Worm (Caenorhabditis elegans) whole organism, late embryonic: Measurements from ENCODE around the gene lido-12.

Source experiments
- C08G9.2 ChIP-seq: sonication (generic microtip); optimal IDR thresholded peaks from 2 replicates; lab custom pipeline; 2016; ENCODE audit warnings: mild to moderate bottlenecking, missing genetic modification characterization, moderate library complexity, missing compliant biosample characterization
- F13H6.1 ChIP-seq: sonication (generic microtip); optimal IDR thresholded peaks from 2 replicates; lab custom pipeline; 2016; ENCODE audit warnings: missing genetic modification characterization, missing compliant biosample characterization
- K09A11.1 ChIP-seq: sonication (generic microtip); optimal IDR thresholded peaks from 2 replicates; lab custom pipeline; 2017; ENCODE audit warnings: antibody characterized with exemption, mild to moderate bottlenecking, missing genetic modification characterization, missing compliant biosample characterization; ENCODE audit not compliant: insufficient read depth
- ceh-14 ChIP-seq: sonication (generic microtip); optimal IDR thresholded peaks from 2 replicates; lab custom pipeline; 2016; ENCODE audit warnings: missing genotype, missing genetic modification characterization, missing compliant biosample characterization
- ceh-18 ChIP-seq: sonication (generic microtip); optimal IDR thresholded peaks from 2 replicates; lab custom pipeline; 2016; ENCODE audit warnings: missing genetic modification characterization, missing compliant biosample characterization
- ceh-19 ChIP-seq: fragments of 200-800 bp; sonication (Bioruptor generic); optimal IDR thresholded peaks from 2 replicates; lab custom pipeline; 2018; ENCODE audit warnings: mild to moderate bottlenecking, missing genetic modification characterization, missing compliant biosample characterization
- ceh-2 ChIP-seq: sonication (generic microtip); optimal IDR thresholded peaks from 2 replicates; lab custom pipeline; 2016; ENCODE audit warnings: missing genotype, missing genetic modification characterization, missing compliant biosample characterization
- ceh-30 ChIP-seq: fragments of 150-350 bp; optimal IDR thresholded peaks from 2 replicates; lab custom pipeline; 2014; ENCODE audit warnings: missing biosample characterization, missing genetic modification characterization
- ceh-34 ChIP-seq: sonication (generic microtip); optimal IDR thresholded peaks from 2 replicates; lab custom pipeline; 2016; ENCODE audit warnings: mild to moderate bottlenecking, missing genetic modification characterization, missing compliant biosample characterization
- ceh-48 ChIP-seq: sonication (generic microtip); optimal IDR thresholded peaks from 2 replicates; lab custom pipeline; 2016; ENCODE audit warnings: missing genetic modification characterization, inconsistent platforms, missing compliant biosample characterization
- ceh-9 ChIP-seq: sonication (generic microtip); optimal IDR thresholded peaks from 2 replicates; lab custom pipeline; 2016; ENCODE audit warnings: mild to moderate bottlenecking, missing genetic modification characterization, inconsistent platforms, missing compliant biosample characterization
- dve-1 ChIP-seq: sonication (generic microtip); optimal IDR thresholded peaks from 2 replicates; lab custom pipeline; 2017; ENCODE audit warnings: antibody characterized with exemption, mild to moderate bottlenecking, missing genetic modification characterization, missing compliant biosample characterization
- elt-2 ChIP-seq: sonication (generic microtip); optimal IDR thresholded peaks from 2 replicates; lab custom pipeline; 2016; ENCODE audit warnings: missing genetic modification reagents, missing genetic modification characterization, missing compliant biosample characterization
- elt-4 ChIP-seq: sonication (generic microtip); optimal IDR thresholded peaks from 2 replicates; lab custom pipeline; 2016; ENCODE audit warnings: missing genetic modification characterization, missing compliant biosample characterization
- eyg-1 ChIP-seq: sonication (generic microtip); optimal IDR thresholded peaks from 2 replicates; lab custom pipeline; 2016; ENCODE audit warnings: missing genotype, missing genetic modification characterization, missing compliant biosample characterization
- fax-1 ChIP-seq: sonication (generic microtip); optimal IDR thresholded peaks from 2 replicates; lab custom pipeline; 2016; ENCODE audit warnings: missing genotype, missing genetic modification characterization, missing compliant biosample characterization
- hlh-13 ChIP-seq: fragments of 200-800 bp; sonication (Bioruptor generic); optimal IDR thresholded peaks from 2 replicates; lab custom pipeline; 2018; ENCODE audit warnings: mild to moderate bottlenecking, missing genetic modification characterization, missing compliant biosample characterization
- hlh-15 ChIP-seq: sonication (generic microtip); optimal IDR thresholded peaks from 2 replicates; lab custom pipeline; 2016; ENCODE audit warnings: missing genetic modification characterization, missing compliant biosample characterization
- hlh-6 ChIP-seq: sonication (generic microtip); optimal IDR thresholded peaks from 2 replicates; lab custom pipeline; 2016; ENCODE audit warnings: missing genotype, missing genetic modification characterization, missing compliant biosample characterization
- lin-11 ChIP-seq: fragments of 200-800 bp; sonication (Bioruptor generic); optimal IDR thresholded peaks from 2 replicates; lab custom pipeline; 2018; ENCODE audit warnings: mild to moderate bottlenecking, missing genetic modification characterization, missing compliant biosample characterization
- madf-2 ChIP-seq: sonication (generic microtip); optimal IDR thresholded peaks from 2 replicates; lab custom pipeline; 2017; ENCODE audit warnings: missing genetic modification characterization, missing compliant biosample characterization
- nhr-232 ChIP-seq: sonication (generic microtip); optimal IDR thresholded peaks from 2 replicates; lab custom pipeline; 2016; ENCODE audit warnings: missing genetic modification characterization, missing compliant biosample characterization
- npax-4 ChIP-seq: sonication (generic microtip); optimal IDR thresholded peaks from 2 replicates; lab custom pipeline; 2016; ENCODE audit warnings: missing genetic modification characterization, missing compliant biosample characterization
- pag-3 ChIP-seq: sonication (generic microtip); optimal IDR thresholded peaks from 2 replicates; lab custom pipeline; 2016; ENCODE audit warnings: missing compliant biosample characterization, missing genetic modification characterization, borderline replicate concordance
- pha-2 ChIP-seq: sonication (generic microtip); optimal IDR thresholded peaks from 2 replicates; lab custom pipeline; 2017; ENCODE audit warnings: mild to moderate bottlenecking, missing genetic modification characterization, missing compliant biosample characterization
- pha-4 ChIP-seq: fragments of 150-350 bp; optimal IDR thresholded peaks from 2 replicates; lab custom pipeline; 2018; ENCODE audit warnings: missing biosample characterization, missing genetic modification reagents, missing genetic modification characterization
- sdc-2 ChIP-seq: sonication (generic microtip); optimal IDR thresholded peaks from 2 replicates; lab custom pipeline; 2016; ENCODE audit warnings: missing genotype, missing genetic modification characterization, missing compliant biosample characterization
- sox-2 ChIP-seq: fragments of 200-800 bp; sonication (Bioruptor generic); IDR thresholded peaks from 2 replicates; pipeline ENCODE4 v1.3.6; 2022; ENCODE audit warnings: missing genetic modification reagents, missing genetic modification characterization, missing compliant biosample characterization
- sox-4 ChIP-seq: sonication (generic microtip); optimal IDR thresholded peaks from 2 replicates; lab custom pipeline; 2017; ENCODE audit warnings: mild to moderate bottlenecking, missing genetic modification characterization, inconsistent platforms, missing compliant biosample characterization
- syd-9 ChIP-seq: sonication (generic microtip); optimal IDR thresholded peaks from 2 replicates; lab custom pipeline; 2016; ENCODE audit warnings: mild to moderate bottlenecking, missing genetic modification characterization, moderate library complexity, missing compliant biosample characterization
- tbx-2 ChIP-seq: sonication (generic microtip); optimal IDR thresholded peaks from 2 replicates; lab custom pipeline; 2016; ENCODE audit warnings: missing genetic modification characterization, missing compliant biosample characterization
- ttx-3 ChIP-seq: sonication (generic microtip); optimal IDR thresholded peaks from 2 replicates; lab custom pipeline; 2016; ENCODE audit warnings: missing genetic modification reagents, missing genetic modification characterization, missing compliant biosample characterization
- unc-3 ChIP-seq, 2 experiments: fragments of 200-800 bp in 1 of 2; sonication (Bioruptor generic) in 1 of 2; sonication (generic microtip) in 1 of 2; conservative IDR thresholded peaks in 1 of 2; optimal IDR thresholded peaks in 1 of 2; 2 replicates each; pipeline versions ENCODE4 v1.3.6 to Lab custom; 2016 to 2022; ENCODE audit warnings: missing compliant biosample characterization in 2 of 2, missing genetic modification characterization in 2 of 2, missing genetic modification reagents in 1 of 2
- unc-42 ChIP-seq: sonication (generic microtip); optimal IDR thresholded peaks from 2 replicates; lab custom pipeline; 2016; ENCODE audit warnings: missing genotype, missing genetic modification characterization, missing compliant biosample characterization
- unc-55 ChIP-seq: sonication (generic microtip); optimal IDR thresholded peaks from 2 replicates; lab custom pipeline; 2017; ENCODE audit warnings: missing biosample characterization, missing genetic modification reagents, missing genetic modification characterization
- unc-86 ChIP-seq: sonication (generic microtip); optimal IDR thresholded peaks from 2 replicates; lab custom pipeline; 2016; ENCODE audit warnings: missing genetic modification characterization, missing compliant biosample characterization
- zip-5 ChIP-seq: sonication (generic microtip); optimal IDR thresholded peaks from 2 replicates; lab custom pipeline; 2016; ENCODE audit warnings: missing genetic modification characterization, missing compliant biosample characterization

Gene lido-12

ce11 chrII:3044023-3044422, 38.4 kb downstream of the lido-12 start, which contains the start of gene sri-29:
sri-29 (plus strand) TSS chrII:3044323.
- no peak for TF ChIP-seq ttx-3 (tag; lab: Kevin White, UChicago)
- no peak for TF ChIP-seq syd-9 (tag; lab: Kevin White, UChicago)
- TF ChIP-seq pha-2 (tag; lab: Kevin White, UChicago): no peak
- TF ChIP-seq ceh-30: no peak
- no peak for TF ChIP-seq elt-2 (tag; lab: Kevin White, UChicago)
- TF ChIP-seq ceh-2 (tag; lab: Kevin White, UChicago): no peak
- TF ChIP-seq nhr-232 (tag; lab: Kevin White, UChicago): no peak
- TF ChIP-seq ceh-18 (tag; lab: Kevin White, UChicago): no peak
- no peak for TF ChIP-seq C08G9.2
- no peak for TF ChIP-seq sox-4 (tag; lab: Kevin White, UChicago)
- TF ChIP-seq zip-5 (tag; lab: Kevin White, UChicago): no peak
- TF ChIP-seq, all 69 proteins: peak for 0

DNA sequence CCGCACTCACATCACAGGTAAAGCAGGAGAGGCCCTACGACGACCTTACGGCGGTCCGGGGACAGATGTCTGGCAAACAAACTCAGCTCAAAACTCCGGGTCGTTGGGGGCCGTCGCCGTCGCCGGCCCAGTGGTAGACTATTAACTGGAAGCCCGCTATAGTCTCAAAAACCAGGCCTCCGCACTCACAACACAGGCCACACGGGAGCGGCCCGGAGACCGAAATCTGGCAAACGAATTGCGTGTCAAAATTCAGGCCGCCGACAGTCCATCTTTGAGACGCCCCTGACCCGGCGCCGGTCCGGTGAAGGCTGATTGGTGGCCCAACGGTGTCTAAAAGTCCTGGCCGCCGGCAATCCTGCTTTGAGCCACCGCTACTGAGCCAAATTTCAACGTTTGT, 39.8 kb downstream of the lido-12 start:
- TF ChIP-seq ceh-19 (GFP tag; lab: Kevin White, UChicago) (no peak), ceh-18 (tag; lab: Kevin White, UChicago) (no peak), dve-1 (tag; lab: Kevin White, UChicago) (no peak), elt-4 (tag; lab: Kevin White, UChicago) (peak; percentile 29), sox-2 (GFP tag; lab: Robert Waterston, UW) (no peak), ceh-2 (tag; lab: Kevin White, UChicago) (no peak)

ce11 chrII:3045875-3046274, 40.3 kb downstream of the lido-12 start, which contains the start of gene sri-30:
sri-30 (plus strand) TSS chrII:3046175.
- TF ChIP-seq pha-2 (tag; lab: Kevin White, UChicago) (no peak), hlh-15 (tag; lab: Kevin White, UChicago) (no peak), madf-2 (tag; lab: Kevin White, UChicago) (no peak), tbx-2 (tag; lab: Kevin White, UChicago) (no peak), unc-55 (no peak), ceh-18 (tag; lab: Kevin White, UChicago) (no peak), syd-9 (tag; lab: Kevin White, UChicago) (no peak), elt-2 (tag; lab: Kevin White, UChicago) (no peak), sdc-2 (tag; lab: Kevin White, UChicago) (no peak), npax-4 (tag; lab: Kevin White, UChicago) (no peak), fax-1 (tag; lab: Kevin White, UChicago) (no peak), unc-3 (GFP tag; conservative IDR thresholded peaks at IDR 0.05; lab: Robert Waterston, UW) (no peak), unc-3 (tag; optimal IDR thresholded peaks at IDR 0.05; lab: Kevin White, UChicago) (no peak), pag-3 (tag; lab: Kevin White, UChicago) (no peak)

DNA sequence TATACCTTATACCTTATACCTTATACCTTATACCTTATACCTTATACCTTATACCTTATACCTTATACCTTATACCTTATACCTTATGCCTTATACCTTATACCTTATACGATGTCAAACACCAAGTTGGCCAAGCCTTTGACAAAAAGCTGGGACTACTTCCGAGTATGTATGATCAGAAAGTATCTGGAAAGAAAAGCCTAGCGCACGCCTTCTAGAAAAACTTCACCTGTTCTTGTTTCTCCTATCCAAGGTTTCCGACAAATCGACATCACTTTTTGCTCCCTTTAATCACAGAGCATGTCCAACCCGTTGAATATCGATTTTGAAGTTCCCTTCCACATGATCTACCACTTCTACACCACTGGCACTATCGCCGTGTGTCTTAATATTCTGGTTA, 42.8 kb downstream of the lido-12 start, which contains the start of gene sri-28:
TSS of gene sri-28 (plus strand) at position 301 of the 400 bp plus-strand sequence.
- no peak for TF ChIP-seq ceh-48 (tag; lab: Kevin White, UChicago)
- TF ChIP-seq fax-1 (tag; lab: Kevin White, UChicago): no peak
- TF ChIP-seq F13H6.1: no peak
- no peak for TF ChIP-seq eyg-1 (tag; lab: Kevin White, UChicago)
- TF ChIP-seq K09A11.1: no peak
- no peak for TF ChIP-seq pha-4 (tag; lab: Kevin White, UChicago)

DNA sequence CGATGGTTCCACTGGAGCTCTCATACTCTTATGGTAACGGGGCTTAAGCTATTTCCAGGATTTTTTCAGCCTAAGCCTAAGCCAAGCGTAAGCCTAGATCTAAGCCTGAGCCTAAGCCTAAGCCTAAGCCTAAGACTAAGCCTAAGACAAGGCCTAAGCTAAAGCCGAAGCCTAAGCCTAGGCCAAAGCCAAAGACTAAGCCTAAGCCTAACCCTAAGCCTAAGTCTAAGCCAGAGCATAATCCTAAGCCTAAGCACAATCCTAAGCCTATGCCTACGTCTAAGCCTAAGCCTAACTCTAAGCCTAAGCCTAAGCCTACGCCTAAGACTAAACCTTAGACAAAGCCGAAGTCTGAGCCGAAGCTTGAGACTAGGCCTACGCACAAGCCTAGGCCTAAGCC, 43.4 kb downstream of the lido-12 start:
- TF ChIP-seq dve-1 (tag; lab: Kevin White, UChicago) (peak; percentile 62), unc-42 (no peak), ceh-14 (tag; lab: Kevin White, UChicago) (no peak)

DNA sequence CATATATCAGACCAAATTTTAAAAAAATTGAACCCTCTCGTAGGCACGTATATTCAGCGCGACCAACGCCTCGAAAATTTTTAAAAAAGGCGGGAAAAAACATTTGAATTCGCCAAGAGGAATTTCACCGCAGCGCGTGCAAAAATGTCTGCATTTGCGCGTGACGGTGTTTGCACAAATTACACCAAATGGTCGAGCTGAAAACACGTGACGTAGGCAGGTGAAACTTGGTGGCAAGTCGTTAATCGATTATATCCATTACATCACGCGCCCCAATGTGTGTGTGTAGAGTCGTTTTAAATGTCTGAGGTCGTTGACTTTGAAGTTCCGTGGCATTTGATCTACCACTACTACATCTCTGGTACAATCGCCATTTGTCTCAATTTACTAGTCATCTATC, 45.1 kb downstream of the lido-12 start, which contains the start of gene sri-31:
TSS of gene sri-31 (plus strand) at position 301 of the 400 bp plus-strand sequence.
- TF ChIP-seq hlh-15 (tag; lab: Kevin White, UChicago) (no peak), ceh-34 (tag; lab: Kevin White, UChicago) (no peak), sdc-2 (tag; lab: Kevin White, UChicago) (no peak), unc-55 (no peak), ceh-14 (tag; lab: Kevin White, UChicago) (no peak), lin-11 (tag; lab: Kevin White, UChicago) (no peak), ceh-19 (GFP tag; lab: Kevin White, UChicago) (no peak), ceh-9 (tag; lab: Kevin White, UChicago) (no peak), hlh-6 (tag; lab: Kevin White, UChicago) (no peak), unc-3 (GFP tag; conservative IDR thresholded peaks at IDR 0.05; lab: Robert Waterston, UW) (no peak), unc-3 (tag; optimal IDR thresholded peaks at IDR 0.05; lab: Kevin White, UChicago) (no peak), unc-86 (tag; lab: Kevin White, UChicago) (no peak), npax-4 (tag; lab: Kevin White, UChicago) (no peak), hlh-13 (GFP tag; lab: Kevin White, UChicago) (no peak), sox-4 (tag; lab: Kevin White, UChicago) (no peak)
